Fruit fly (Drosophila melanogaster): ENCODE measurements around the gene CG42750.

dm6 chr2L:18144268-18144834 lies 131.2 kb downstream of the CG42750 start:
- TF ChIP-seq Hsf (GFP tag; optimal IDR thresholded peaks at IDR 0.05) (no peak), CG18619 (GFP tag; optimal IDR thresholded peaks at IDR 0.05) (no peak), vnd (GFP tag; IDR thresholded peaks at IDR 0.05; ENCODE audit: partially characterized antibody) (no peak), Hr78 (GFP tag; optimal IDR thresholded peaks at IDR 0.05) (no peak), Lpt (GFP tag; optimal IDR thresholded peaks at IDR 0.05) (no peak), eve (GFP tag; optimal IDR thresholded peaks at IDR 0.05) (no peak), Camta (GFP tag; optimal IDR thresholded peaks at IDR 0.05) (no peak), CG17186 (GFP tag; optimal IDR thresholded peaks at IDR 0.05) (no peak)

Measured in whole organism, embryonic.